Fruit fly (Drosophila melanogaster): ENCODE measurements around the gene CG17147.

The CG17147 gene

dm6 chr3L:20185206-20185868 is 38.4 kb upstream of the CG17147 start (continued):
- no peak for TF ChIP-seq CG1603 (tag; optimal IDR thresholded peaks at IDR 0.05)
- TF ChIP-seq CG11456 (GFP tag; IDR thresholded peaks at IDR 0.05) = 0 out of 3 replicates have a peak, but pooled peaks have one; percentile 36
- TF ChIP-seq CG6813 (GFP tag; optimal IDR thresholded peaks at IDR 0.05) = no peak
- TF ChIP-seq CG7786 (GFP tag; optimal IDR thresholded peaks at IDR 0.05) = peak; percentile 63
- TF ChIP-seq CG6791 (GFP tag; IDR thresholded peaks at IDR 0.05; ENCODE audit: partially characterized antibody) = no peak
- no peak for TF ChIP-seq D (optimal IDR thresholded peaks at IDR 0.05)
- TF ChIP-seq D (GFP tag; optimal IDR thresholded peaks at IDR 0.05) = no peak
- no peak for TF ChIP-seq mirr (GFP tag; optimal IDR thresholded peaks at IDR 0.05)
- TF ChIP-seq croc (GFP tag; conservative IDR thresholded peaks at IDR 0.05) = no peak
- TF ChIP-seq CG8290 (GFP tag; optimal IDR thresholded peaks at IDR 0.05) = no peak
- TF ChIP-seq CG8290 (tag; optimal IDR thresholded peaks at IDR 0.05) = peak in 1 of 2 experiments; percentile 51
- no peak for TF ChIP-seq usp (GFP tag; optimal IDR thresholded peaks at IDR 0.05)
- TF ChIP-seq HLHmδ (GFP tag; optimal IDR thresholded peaks at IDR 0.05) = no peak
- TF ChIP-seq bcd (GFP tag; optimal IDR thresholded peaks at IDR 0.05) = peak; percentile 64
- no peak for TF ChIP-seq Gsc (GFP tag; IDR thresholded peaks at IDR 0.05)
- TF ChIP-seq unpg (GFP tag; optimal IDR thresholded peaks at IDR 0.05) = peak; percentile 68
- no peak for TF ChIP-seq salm (tag; optimal IDR thresholded peaks at IDR 0.05)
- TF ChIP-seq Hr39 (optimal IDR thresholded peaks at IDR 0.05) = no peak
- TF ChIP-seq Elba2 (GFP tag; optimal IDR thresholded peaks at IDR 0.05) = no peak
- no peak for TF ChIP-seq Doc2 (GFP tag; IDR thresholded peaks at IDR 0.05)
- peak; percentile 79 for TF ChIP-seq sens (GFP tag)
- peak; percentile 29 for TF ChIP-seq gcm2 (GFP tag; optimal IDR thresholded peaks at IDR 0.05)
- TF ChIP-seq Dip2 (GFP tag; IDR thresholded peaks at IDR 0.05) = no peak
- peak; percentile 60 for TF ChIP-seq pho (GFP tag; optimal IDR thresholded peaks at IDR 0.05)
- no peak for TF ChIP-seq wdn (GFP tag; IDR thresholded peaks at IDR 0.05)
- no peak for TF ChIP-seq CG17802 (tag; optimal IDR thresholded peaks at IDR 0.05)
- no peak for TF ChIP-seq CTCF (GFP tag; optimal IDR thresholded peaks at IDR 0.05)
- TF ChIP-seq CG12391 (tag; optimal IDR thresholded peaks at IDR 0.05) = peak; percentile 60
- no peak for TF ChIP-seq Hr78 (GFP tag; optimal IDR thresholded peaks at IDR 0.05)
- TF ChIP-seq CG3847 (GFP tag; IDR thresholded peaks at IDR 0.05) = peak; percentile 26; the same call in 1 of the 2 replicates
- TF ChIP-seq CG4707 (GFP tag; optimal IDR thresholded peaks at IDR 0.05) = no peak
- peak; percentile 61 for TF ChIP-seq Atf6 (GFP tag; IDR thresholded peaks at IDR 0.05)
- no peak for TF ChIP-seq CG18764 (GFP tag; optimal IDR thresholded peaks at IDR 0.05)
- no peak for TF ChIP-seq CG10959 (GFP tag; IDR thresholded peaks at IDR 0.05)
- TF ChIP-seq Deaf1 (tag; optimal IDR thresholded peaks at IDR 0.05) = peak; percentile 98
- peak; percentile 78 for TF ChIP-seq Ets65A (GFP tag)
- TF ChIP-seq nom (GFP tag; optimal IDR thresholded peaks at IDR 0.05) = no peak
- no peak for TF ChIP-seq Asciz (GFP tag; optimal IDR thresholded peaks at IDR 0.05)
- TF ChIP-seq Mrtf (GFP tag; IDR thresholded peaks at IDR 0.05) = no peak
- no peak for TF ChIP-seq Dp (GFP tag; optimal IDR thresholded peaks at IDR 0.05)
- TF ChIP-seq vfl (GFP tag; optimal IDR thresholded peaks at IDR 0.05) = no peak
- no peak for TF ChIP-seq twi (tag; optimal IDR thresholded peaks at IDR 0.05)
- peak; percentile 13 for TF ChIP-seq her (GFP tag; optimal IDR thresholded peaks at IDR 0.05)
- no peak for TF ChIP-seq C15 (GFP tag; IDR thresholded peaks at IDR 0.05)
- peak; percentile 76 for TF ChIP-seq NfI (GFP tag; optimal IDR thresholded peaks at IDR 0.05)
- TF ChIP-seq CG11723 (GFP tag; optimal IDR thresholded peaks at IDR 0.05) = no peak
- no peak for TF ChIP-seq MESR4 (GFP tag; optimal IDR thresholded peaks at IDR 0.05)
- TF ChIP-seq Meics (GFP tag; optimal IDR thresholded peaks at IDR 0.05) = peak; percentile 52
- TF ChIP-seq TFAM (GFP tag; optimal IDR thresholded peaks at IDR 0.05) = no peak
- TF ChIP-seq aop (GFP tag; IDR thresholded peaks at IDR 0.05) = no peak
- peak; percentile 68 for TF ChIP-seq Sox102F (GFP tag; optimal IDR thresholded peaks at IDR 0.05)
- TF ChIP-seq lov (optimal IDR thresholded peaks at IDR 0.05) = no peak
- TF ChIP-seq lov (GFP tag; IDR thresholded peaks at IDR 0.05) = no peak

Measured in whole organism, embryonic.